Worm (Caenorhabditis elegans) whole organism, L1 larva: ENCODE measurements around the gene zyg-1.
A peak's percentile ranks its signal among the peaks of the same experiment; 100 is the strongest.

Experiments used
- C04F5.9 ChIP-seq: sonication (generic microtip); optimal IDR thresholded peaks from 2 replicates; lab custom pipeline; 2016; ENCODE audit warnings: missing genetic modification characterization, missing compliant biosample characterization
- C16A3.4 ChIP-seq: fragments of 150-350 bp; optimal IDR thresholded peaks from 2 replicates; lab custom pipeline; 2014; ENCODE audit warnings: missing biosample characterization, missing genetic modification characterization
- C34B4.2 ChIP-seq: sonication (generic microtip); optimal IDR thresholded peaks from 2 replicates; lab custom pipeline; 2017; ENCODE audit warnings: mild to moderate bottlenecking, missing genetic modification characterization, missing compliant biosample characterization
- Y116A8C.19 ChIP-seq: sonication (generic microtip); optimal IDR thresholded peaks from 2 replicates; lab custom pipeline; 2016; ENCODE audit warnings: missing compliant biosample characterization, missing genetic modification characterization, borderline replicate concordance
- aha-1 ChIP-seq: fragments of 150-350 bp; optimal IDR thresholded peaks from 2 replicates; lab custom pipeline; 2014; ENCODE audit warnings: missing biosample characterization, missing genetic modification characterization
- alr-1 ChIP-seq: fragments of 200-800 bp; sonication (Bioruptor generic); optimal IDR thresholded peaks from 2 replicates; lab custom pipeline; 2018; ENCODE audit warnings: borderline replicate concordance, mild to moderate bottlenecking, missing genetic modification characterization, missing compliant biosample characterization
- aly-2 ChIP-seq: fragments of 150-350 bp; optimal IDR thresholded peaks from 2 replicates; lab custom pipeline; 2014; ENCODE audit warnings: missing biosample characterization, missing genetic modification characterization
- blmp-1 ChIP-seq: fragments of 150-350 bp; optimal IDR thresholded peaks from 2 replicates; lab custom pipeline; 2014; ENCODE audit warnings: missing biosample characterization, missing genetic modification characterization
- ceh-8 ChIP-seq: fragments of 200-800 bp; sonication (Bioruptor generic); optimal IDR thresholded peaks from 2 replicates; lab custom pipeline; 2018; ENCODE audit warnings: mild to moderate bottlenecking, missing genetic modification characterization, moderate library complexity, missing compliant biosample characterization
- ceh-82 ChIP-seq, 3 experiments: fragments of 150-350 bp in 1 of 3; sonication (generic microtip) in 2 of 3; optimal IDR thresholded peaks; 2 replicates each; lab custom pipeline; 2014 to 2017; ENCODE audit warnings: missing biosample characterization in 3 of 3, missing genetic modification characterization in 3 of 3
- ceh-90 ChIP-seq: sonication (generic microtip); optimal IDR thresholded peaks from 2 replicates; lab custom pipeline; 2016; ENCODE audit warnings: missing genetic modification characterization, missing compliant biosample characterization
- efl-1 ChIP-seq, 4 experiments: fragments of 150-350 bp; optimal IDR thresholded peaks in 3 of 4; peaks in 1 of 4; 1 replicate in 1 of 4; 2 replicates in 3 of 4; lab custom pipeline; 2014; ENCODE audit warnings: missing biosample characterization in 2 of 4, missing genetic modification characterization in 2 of 4, missing genetic modification reagents in 2 of 4
- efl-3 ChIP-seq: fragments of 200-800 bp; sonication (Bioruptor generic); optimal IDR thresholded peaks from 2 replicates; lab custom pipeline; 2018; ENCODE audit warnings: mild to moderate bottlenecking, missing genetic modification characterization, missing compliant biosample characterization
- egl-13 ChIP-seq: sonication (generic microtip); optimal IDR thresholded peaks from 2 replicates; lab custom pipeline; 2016; ENCODE audit warnings: missing genotype, missing genetic modification reagents, missing genetic modification characterization, missing compliant biosample characterization
- elt-3 ChIP-seq, 6 experiments: fragments of 150-350 bp in 1 of 6; sonication (generic microtip); optimal IDR thresholded peaks; 2 replicates each; lab custom pipeline; 2017 to 2018; ENCODE audit warnings: missing biosample characterization in 6 of 6, missing genetic modification characterization in 6 of 6, inconsistent platforms in 1 of 6
- ets-5 ChIP-seq: fragments of 200-800 bp; sonication (Bioruptor generic); IDR thresholded peaks from 2 replicates; pipeline ENCODE4 v1.3.6; 2022; ENCODE audit warnings: missing genetic modification characterization, missing compliant biosample characterization
- fkh-10 ChIP-seq: sonication (generic microtip); optimal IDR thresholded peaks from 2 replicates; lab custom pipeline; 2017; ENCODE audit warnings: missing biosample characterization, missing genetic modification reagents, missing genetic modification characterization
- grh-1 ChIP-seq: fragments of 200-800 bp; sonication (Bioruptor generic); IDR thresholded peaks from 2 replicates; pipeline ENCODE4 v1.3.6; 2022; ENCODE audit warnings: missing genetic modification reagents, missing genetic modification characterization, missing compliant biosample characterization
- hlh-4 ChIP-seq: sonication (generic microtip); optimal IDR thresholded peaks from 2 replicates; lab custom pipeline; 2016; ENCODE audit warnings: mild to moderate bottlenecking, missing genetic modification characterization, missing compliant biosample characterization
- irx-1 ChIP-seq: sonication (generic microtip); optimal IDR thresholded peaks from 2 replicates; lab custom pipeline; 2016; ENCODE audit warnings: missing genetic modification characterization, missing compliant biosample characterization
- isw-1 ChIP-seq: fragments of 200-800 bp; sonication (Bioruptor generic); IDR thresholded peaks from 2 replicates; pipeline ENCODE4 v1.3.6; 2022; ENCODE audit warnings: missing genetic modification characterization, missing compliant biosample characterization
- lin-15B ChIP-seq: fragments of 150-350 bp; sonication (generic microtip); optimal IDR thresholded peaks from 3 replicates; lab custom pipeline; 2014; ENCODE audit warnings: missing biosample characterization, missing genetic modification characterization
- lir-3 ChIP-seq: sonication (generic microtip); optimal IDR thresholded peaks from 2 replicates; lab custom pipeline; 2016; ENCODE audit warnings: mild to moderate bottlenecking, missing genetic modification characterization, moderate library complexity, missing compliant biosample characterization; ENCODE audit not compliant: poor library complexity
- nhr-20 ChIP-seq: sonication (generic microtip); optimal IDR thresholded peaks from 2 replicates; lab custom pipeline; 2016; ENCODE audit warnings: mild to moderate bottlenecking, missing genetic modification characterization, missing compliant biosample characterization
- nhr-237 ChIP-seq: fragments of 150-350 bp; optimal IDR thresholded peaks from 2 replicates; lab custom pipeline; 2014; ENCODE audit warnings: missing biosample characterization, missing genetic modification characterization
- nhr-76 ChIP-seq: sonication (generic microtip); optimal IDR thresholded peaks from 2 replicates; lab custom pipeline; 2017; ENCODE audit warnings: missing biosample characterization, missing genetic modification characterization
- nhr-90 ChIP-seq: sonication (generic microtip); optimal IDR thresholded peaks from 2 replicates; lab custom pipeline; 2016; ENCODE audit warnings: mild to moderate bottlenecking, missing genetic modification characterization, missing compliant biosample characterization; ENCODE audit not compliant: poor library complexity
- rnt-1 ChIP-seq: sonication (generic microtip); optimal IDR thresholded peaks from 2 replicates; lab custom pipeline; 2016; ENCODE audit warnings: mild to moderate bottlenecking, missing genetic modification characterization, moderate library complexity, missing compliant biosample characterization
- sox-4 ChIP-seq: sonication (generic microtip); optimal IDR thresholded peaks from 2 replicates; lab custom pipeline; 2016; ENCODE audit warnings: missing genetic modification characterization, missing compliant biosample characterization
- sptf-1 ChIP-seq: fragments of 150-350 bp; optimal IDR thresholded peaks from 2 replicates; lab custom pipeline; 2014; ENCODE audit warnings: missing biosample characterization, missing genetic modification characterization
- sup-37 ChIP-seq: fragments of 200-800 bp; sonication (Bioruptor generic); optimal IDR thresholded peaks from 2 replicates; lab custom pipeline; 2018; ENCODE audit warnings: mild to moderate bottlenecking, missing genetic modification characterization, missing compliant biosample characterization
- swsn-7 ChIP-seq: sonication (generic microtip); optimal IDR thresholded peaks from 2 replicates; lab custom pipeline; 2016; ENCODE audit warnings: missing genetic modification characterization, missing compliant biosample characterization
- tbx-2 ChIP-seq: sonication (generic microtip); optimal IDR thresholded peaks from 2 replicates; lab custom pipeline; 2016; ENCODE audit warnings: missing genetic modification characterization, missing compliant biosample characterization
- tlp-1 ChIP-seq: fragments of 150-350 bp; optimal IDR thresholded peaks from 2 replicates; lab custom pipeline; 2014; ENCODE audit warnings: missing biosample characterization, missing genetic modification characterization
- unc-86 ChIP-seq: sonication (generic microtip); optimal IDR thresholded peaks from 2 replicates; lab custom pipeline; 2016; ENCODE audit warnings: missing genetic modification characterization, missing compliant biosample characterization
- unc-98 ChIP-seq: fragments of 200-800 bp; sonication (Bioruptor generic); IDR thresholded peaks from 2 replicates; pipeline ENCODE4 v1.3.6; 2022; ENCODE audit warnings: missing genetic modification characterization, missing compliant biosample characterization
- vab-15 ChIP-seq: sonication (generic microtip); optimal IDR thresholded peaks from 2 replicates; lab custom pipeline; 2017; ENCODE audit warnings: missing genotype, mild to moderate bottlenecking, missing genetic modification characterization, missing compliant biosample characterization
- xbp-1 ChIP-seq: sonication (generic microtip); optimal IDR thresholded peaks from 2 replicates; lab custom pipeline; 2016; ENCODE audit warnings: missing genetic modification characterization, missing compliant biosample characterization
- zag-1 ChIP-seq: fragments of 150-350 bp; optimal IDR thresholded peaks from 2 replicates; lab custom pipeline; 2014; ENCODE audit warnings: missing biosample characterization, missing genetic modification characterization
- ztf-4 ChIP-seq: fragments of 150-350 bp; optimal IDR thresholded peaks from 2 replicates; lab custom pipeline; 2014; ENCODE audit warnings: missing biosample characterization, missing genetic modification characterization

zyg-1 gene

DNA sequence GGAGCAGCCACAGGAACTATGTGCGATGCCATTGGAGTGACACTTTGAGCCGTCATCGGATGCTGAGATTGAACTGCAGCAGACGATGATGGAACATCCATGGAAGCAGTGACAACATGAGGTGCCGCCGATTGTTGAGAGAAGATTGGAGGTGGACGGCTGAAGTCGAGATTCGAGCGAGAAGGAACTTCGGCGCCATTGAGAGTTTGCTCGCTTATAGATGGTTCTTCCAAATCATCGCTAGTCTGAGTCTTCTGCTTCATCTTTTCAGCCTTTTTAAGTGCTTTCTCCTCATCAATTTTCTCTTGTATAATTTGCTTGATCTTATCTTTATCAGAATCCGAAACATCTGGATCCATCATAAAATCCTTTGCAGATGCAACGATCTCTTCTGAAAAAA is 7.4 kb upstream of the zyg-1 start:
- TF ChIP-seq isw-1 (GFP tag; lab: Robert Waterston, UW) (no peak), unc-86 (tag; lab: Kevin White, UChicago) (no peak), aly-2 (tag; lab: Kevin White, UChicago) (no peak), ceh-82 (tag; optimal IDR thresholded peaks at IDR 0.05; lab: Kevin White, UChicago) (no peak), ceh-8 (GFP tag; lab: Kevin White, UChicago) (no peak), irx-1 (tag; lab: Kevin White, UChicago) (no peak)

DNA sequence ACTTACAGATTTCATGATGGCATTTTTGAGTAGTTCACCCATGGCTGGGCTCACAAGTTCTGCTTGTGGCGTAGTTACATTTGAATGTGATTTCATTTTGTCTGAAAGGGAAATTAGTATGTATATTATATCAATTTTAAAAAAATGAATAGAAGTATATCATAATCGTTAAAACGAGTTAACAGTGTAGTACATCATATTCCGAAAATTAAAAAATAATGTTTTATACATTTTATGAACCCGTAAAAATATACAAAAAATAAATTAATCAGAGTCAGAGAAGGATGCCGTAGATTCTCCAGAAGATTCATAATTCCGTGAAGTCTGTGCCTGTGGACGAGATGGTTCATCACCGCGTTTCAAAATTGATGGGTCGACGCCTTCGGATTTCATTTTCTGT is 2.6 kb upstream of the zyg-1 start, which contains the start of gene F59E12.9:
F59E12.9 (minus strand) TSS at position 101 of the 400 bp plus-strand sequence.
- TF ChIP-seq unc-98 (GFP tag; lab: Robert Waterston, UW) (no peak), ets-5 (no peak), nhr-237 (no peak), blmp-1 (tag; lab: Kevin White, UChicago) (no peak), fkh-10 (GFP tag; lab: Kevin White, UChicago) (no peak), egl-13 (tag; lab: Kevin White, UChicago) (no peak), sptf-1 (tag; lab: Kevin White, UChicago) (no peak), vab-15 (tag; lab: Kevin White, UChicago) (no peak), nhr-20 (no peak), elt-3 (tag; optimal IDR thresholded peaks at IDR 0.05; lab: Kevin White, UChicago) (no peak), C04F5.9 (tag; lab: Kevin White, UChicago) (no peak), irx-1 (tag; lab: Kevin White, UChicago) (no peak), lin-15B (tag; lab: Kevin White, UChicago) (no peak), efl-1 (optimal IDR thresholded peaks at IDR 0.05; lab: Kevin White, UChicago) (no peak), efl-1 (GFP tag; optimal IDR thresholded peaks at IDR 0.05 in 1 of 2; lab: Kevin White, UChicago) (no peak), swsn-7 (tag; lab: Kevin White, UChicago) (no peak), sox-4 (tag; lab: Kevin White, UChicago) (no peak), zag-1 (tag; lab: Kevin White, UChicago) (no peak)

ce11 chrII:5648272-5648671 is 1.3 kb upstream of the zyg-1 start, which contains the start of gene ddl-1:
ddl-1 (minus strand) TSS chrII:5648372.
- TF ChIP-seq Y116A8C.19 (no peak), ztf-4 (tag; lab: Kevin White, UChicago) (no peak), ceh-8 (GFP tag; lab: Kevin White, UChicago) (no peak), lir-3 (no peak)

DNA sequence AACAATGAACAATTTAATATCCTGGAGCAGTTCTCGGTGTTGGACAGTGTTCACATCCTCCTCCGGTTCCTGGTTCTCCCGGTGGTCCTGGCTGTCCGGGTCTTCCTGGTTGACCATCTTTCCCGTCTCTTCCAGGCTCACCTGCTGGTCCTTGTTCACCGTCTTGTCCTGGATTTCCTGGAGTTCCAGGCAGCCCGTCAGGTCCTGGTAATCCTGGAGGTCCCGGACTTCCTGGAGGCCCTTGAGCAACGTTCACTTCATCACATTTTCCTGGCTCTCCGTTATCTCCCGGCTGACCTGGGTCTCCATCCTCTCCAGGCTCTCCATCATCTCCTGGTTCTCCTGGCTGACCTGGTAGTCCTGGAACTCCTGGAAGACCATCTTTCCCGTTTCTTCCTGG is 1.9 kb downstream of the zyg-1 start:
- no peak for TF ChIP-seq rnt-1 (tag; lab: Kevin White, UChicago)
- no peak for TF ChIP-seq C04F5.9 (tag; lab: Kevin White, UChicago)
- no peak for TF ChIP-seq isw-1 (GFP tag; lab: Robert Waterston, UW)
- no peak for TF ChIP-seq efl-1 (optimal IDR thresholded peaks at IDR 0.05; lab: Kevin White, UChicago)
- TF ChIP-seq efl-1 (GFP tag; optimal IDR thresholded peaks at IDR 0.05 in 1 of 2; lab: Kevin White, UChicago), result peak in 1 of 2 experiments; percentile 35
- no peak for TF ChIP-seq ceh-8 (GFP tag; lab: Kevin White, UChicago)
- no peak for TF ChIP-seq sup-37 (GFP tag; lab: Kevin White, UChicago)
- no peak for TF ChIP-seq aha-1 (tag; lab: Kevin White, UChicago)
- TF ChIP-seq efl-3, result no peak

DNA sequence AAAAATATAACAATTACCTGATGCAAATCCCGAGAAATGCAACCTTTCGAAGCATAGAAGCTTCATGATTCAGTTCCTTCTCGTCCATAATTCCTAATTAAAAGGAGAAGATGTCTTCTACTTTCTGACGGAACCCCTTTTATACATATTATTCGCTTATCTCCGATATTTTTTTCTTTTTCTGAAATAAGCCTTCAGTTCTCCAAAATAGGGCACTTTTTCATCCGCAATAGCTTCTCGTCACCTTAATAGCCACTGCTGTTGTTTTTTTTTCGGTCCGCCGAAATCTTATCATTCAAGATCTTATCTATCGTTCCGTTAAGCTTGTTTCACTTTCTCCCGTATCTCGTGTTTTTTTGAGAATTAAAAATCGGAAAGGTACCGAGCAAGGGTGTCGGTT is 2.8 kb downstream of the zyg-1 start, which contains the start of gene bli-2:
bli-2 (minus strand) TSS at position 101 of the 400 bp plus-strand sequence.
- TF ChIP-seq ceh-8 (GFP tag; lab: Kevin White, UChicago) (no peak), blmp-1 (tag; lab: Kevin White, UChicago) (no peak), alr-1 (tag; lab: Kevin White, UChicago) (no peak), nhr-76 (tag; lab: Kevin White, UChicago) (no peak), lin-15B (tag; lab: Kevin White, UChicago) (no peak), lir-3 (no peak), C34B4.2 (tag; lab: Kevin White, UChicago) (no peak), tlp-1 (no peak), tbx-2 (tag; lab: Kevin White, UChicago) (no peak), unc-86 (tag; lab: Kevin White, UChicago) (no peak), nhr-90 (tag; lab: Kevin White, UChicago) (no peak), grh-1 (GFP tag; lab: Robert Waterston, UW) (no peak), fkh-10 (GFP tag; lab: Kevin White, UChicago) (no peak), xbp-1 (tag; lab: Kevin White, UChicago) (no peak), isw-1 (GFP tag; lab: Robert Waterston, UW) (no peak), unc-98 (GFP tag; lab: Robert Waterston, UW) (no peak), hlh-4 (no peak), ceh-90 (no peak), C16A3.4 (no peak)
